Worm (Caenorhabditis elegans) whole organism, mixed stage, embryonic: ENCODE data around the gene Y43C5B.2.
A peak's percentile ranks its signal among the peaks of the same experiment; 100 is the strongest.

Experiments used
- M03D4.4 ChIP-seq: sonication (generic microtip); optimal IDR thresholded peaks from 2 replicates; lab custom pipeline; 2017; ENCODE audit warnings: mild to moderate bottlenecking, missing genetic modification characterization, missing compliant biosample characterization
- bed-3 ChIP-seq: fragments of 200-800 bp; sonication (Bioruptor generic); optimal IDR thresholded peaks from 3 replicates; lab custom pipeline; 2018; ENCODE audit warnings: mild to moderate bottlenecking, missing genetic modification characterization, moderate library complexity, missing compliant biosample characterization
- blmp-1 ChIP-seq: fragments of 150-350 bp; optimal IDR thresholded peaks from 2 replicates; lab custom pipeline; 2014; ENCODE audit warnings: missing biosample characterization, missing genetic modification characterization
- ceh-39 ChIP-seq: fragments of 150-350 bp; optimal IDR thresholded peaks from 2 replicates; lab custom pipeline; 2014; ENCODE audit warnings: missing biosample characterization, missing genetic modification characterization
- ceh-43 ChIP-seq: fragments of 200-800 bp; sonication (Bioruptor generic); optimal IDR thresholded peaks from 2 replicates; lab custom pipeline; 2018; ENCODE audit warnings: mild to moderate bottlenecking, missing genetic modification characterization, moderate library complexity, missing compliant biosample characterization
- ceh-83 ChIP-seq: fragments of 200-800 bp; sonication (Bioruptor generic); optimal IDR thresholded peaks from 2 replicates; lab custom pipeline; 2018; ENCODE audit warnings: mild to moderate bottlenecking, missing genetic modification characterization, missing compliant biosample characterization
- ces-1 ChIP-seq: fragments of 150-350 bp; optimal IDR thresholded peaks from 2 replicates; lab custom pipeline; 2014; ENCODE audit warnings: missing biosample characterization, missing genetic modification reagents, missing genetic modification characterization
- drap-1 ChIP-seq: fragments of 200-800 bp; sonication (Bioruptor generic); optimal IDR thresholded peaks from 3 replicates; lab custom pipeline; 2018; ENCODE audit warnings: mild to moderate bottlenecking, missing genetic modification characterization, missing compliant biosample characterization
- elt-1 ChIP-seq: sonication (generic microtip); optimal IDR thresholded peaks from 2 replicates; lab custom pipeline; 2017; ENCODE audit warnings: missing genetic modification characterization, mild to moderate bottlenecking, missing compliant biosample characterization, antibody characterized with exemption, moderate library complexity, borderline replicate concordance; ENCODE audit not compliant: insufficient read depth
- elt-3 ChIP-seq: fragments of 150-350 bp; optimal IDR thresholded peaks from 2 replicates; lab custom pipeline; 2014; ENCODE audit warnings: missing biosample characterization, missing genetic modification characterization
- flh-1 ChIP-seq: fragments of 200-800 bp; sonication (Bioruptor generic); optimal IDR thresholded peaks from 2 replicates; lab custom pipeline; 2018; ENCODE audit warnings: mild to moderate bottlenecking, missing genetic modification characterization, moderate library complexity, missing compliant biosample characterization
- ham-2 ChIP-seq: fragments of 200-800 bp; sonication (Bioruptor generic); optimal IDR thresholded peaks from 2 replicates; lab custom pipeline; 2018; ENCODE audit warnings: mild to moderate bottlenecking, missing genetic modification characterization, missing compliant biosample characterization
- lin-13 ChIP-seq: fragments of 150-350 bp; optimal IDR thresholded peaks from 2 replicates; lab custom pipeline; 2014; ENCODE audit warnings: missing biosample characterization, missing genetic modification characterization
- lin-32 ChIP-seq: fragments of 200-800 bp; sonication (Bioruptor generic); optimal IDR thresholded peaks from 2 replicates; lab custom pipeline; 2018; ENCODE audit warnings: mild to moderate bottlenecking, missing genetic modification characterization, missing compliant biosample characterization
- lsy-2 ChIP-seq: fragments of 150-350 bp; optimal IDR thresholded peaks from 2 replicates; lab custom pipeline; 2014; ENCODE audit warnings: missing biosample characterization, missing genetic modification characterization
- mep-1 ChIP-seq: fragments of 150-350 bp; optimal IDR thresholded peaks from 2 replicates; lab custom pipeline; 2017; ENCODE audit warnings: missing biosample characterization, missing genetic modification reagents, missing genetic modification characterization, inconsistent platforms
- mls-2 ChIP-seq: sonication (generic microtip); optimal IDR thresholded peaks from 2 replicates; lab custom pipeline; 2016; ENCODE audit warnings: mild to moderate bottlenecking, missing genetic modification characterization, moderate library complexity, missing compliant biosample characterization
- nhr-12 ChIP-seq: fragments of 150-350 bp; optimal IDR thresholded peaks from 2 replicates; lab custom pipeline; 2014; ENCODE audit warnings: missing biosample characterization, missing genetic modification characterization
- nhr-237 ChIP-seq: fragments of 150-350 bp; optimal IDR thresholded peaks from 2 replicates; lab custom pipeline; 2014; ENCODE audit warnings: missing biosample characterization, missing genetic modification characterization
- nhr-28 ChIP-seq: fragments of 150-350 bp; optimal IDR thresholded peaks from 2 replicates; lab custom pipeline; 2014; ENCODE audit warnings: missing biosample characterization, missing genetic modification characterization
- nhr-76 ChIP-seq: sonication (generic microtip); optimal IDR thresholded peaks from 2 replicates; lab custom pipeline; 2017; ENCODE audit warnings: missing biosample characterization, missing genetic modification characterization
- snpc-4 ChIP-seq: fragments of 150-350 bp; optimal IDR thresholded peaks from 2 replicates; lab custom pipeline; 2014; ENCODE audit warnings: missing biosample characterization, missing genetic modification characterization
- sptf-1 ChIP-seq: sonication (generic microtip); optimal IDR thresholded peaks from 2 replicates; lab custom pipeline; 2017; ENCODE audit warnings: mild to moderate bottlenecking, missing genetic modification characterization, moderate library complexity, missing compliant biosample characterization
- tbx-8 ChIP-seq: fragments of 200-800 bp; sonication (Bioruptor generic); optimal IDR thresholded peaks from 2 replicates; lab custom pipeline; 2018; ENCODE audit warnings: mild to moderate bottlenecking, missing genetic modification characterization, moderate library complexity, missing compliant biosample characterization
- unc-120 ChIP-seq: sonication (generic microtip); optimal IDR thresholded peaks from 2 replicates; lab custom pipeline; 2017; ENCODE audit warnings: missing genetic modification characterization, missing compliant biosample characterization; ENCODE audit not compliant: poor library complexity, severe bottlenecking
- unc-39 ChIP-seq: fragments of 150-350 bp; optimal IDR thresholded peaks from 2 replicates; lab custom pipeline; 2014; ENCODE audit warnings: missing biosample characterization, missing genetic modification characterization
- unc-62 ChIP-seq: fragments of 150-350 bp; optimal IDR thresholded peaks from 2 replicates; lab custom pipeline; 2014; ENCODE audit warnings: missing biosample characterization, missing genetic modification reagents, missing genetic modification characterization
- zip-8 ChIP-seq: fragments of 150-350 bp; optimal IDR thresholded peaks from 2 replicates; lab custom pipeline; 2014; ENCODE audit warnings: missing biosample characterization, missing genetic modification characterization
- ztf-11 ChIP-seq: fragments of 150-350 bp; optimal IDR thresholded peaks from 2 replicates; lab custom pipeline; 2014; ENCODE audit warnings: missing biosample characterization, missing genetic modification characterization

Y43C5B.2 gene

DNA sequence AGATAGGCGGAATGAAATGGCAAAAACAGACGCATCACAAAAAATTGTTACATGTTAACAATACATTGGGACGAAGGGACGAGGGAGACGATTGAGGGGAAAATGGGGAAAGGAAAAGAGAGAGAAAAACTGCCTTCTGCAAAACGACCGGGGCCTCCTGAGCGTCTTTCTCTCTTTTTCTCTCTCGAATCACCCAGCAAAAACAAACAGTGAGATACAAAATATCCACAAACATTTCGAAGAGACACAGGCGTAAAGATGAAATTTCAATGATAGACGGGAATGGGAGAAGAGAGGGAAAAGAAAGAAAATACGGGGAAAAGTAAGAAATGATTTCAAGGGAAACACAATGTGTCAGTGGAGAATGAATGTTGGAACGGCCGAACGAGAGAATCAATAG, 6.2 kb downstream of the Y43C5B.2 start (continued):
- TF ChIP-seq nhr-28 (tag; lab: Kevin White, UChicago) = no peak

DNA sequence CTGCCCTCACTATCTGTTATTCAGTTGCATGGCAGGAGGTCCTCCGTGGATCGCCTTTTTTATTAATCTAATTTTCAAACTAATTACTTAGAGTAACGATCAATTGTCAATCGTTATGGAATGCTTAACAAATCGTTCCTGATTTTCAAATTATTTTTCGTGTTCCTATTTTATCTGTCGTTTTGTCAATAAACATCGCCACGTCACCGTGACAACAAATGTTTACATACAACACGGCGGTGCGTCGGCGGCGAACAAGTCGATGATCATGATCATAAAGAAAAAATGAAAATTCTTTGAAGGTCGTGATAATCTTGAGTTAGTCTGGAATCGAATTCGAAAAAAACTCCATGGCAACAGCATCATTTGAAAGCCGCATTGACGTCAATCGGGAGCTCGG, 6.7 kb downstream of the Y43C5B.2 start:
- TF ChIP-seq lsy-2 (tag; lab: Kevin White, UChicago) = no peak
- TF ChIP-seq blmp-1 (tag; lab: Kevin White, UChicago) = no peak
- no peak for TF ChIP-seq elt-1
- no peak for TF ChIP-seq nhr-12
- no peak for TF ChIP-seq bed-3 (GFP tag; lab: Kevin White, UChicago)
- no peak for TF ChIP-seq mls-2 (tag; lab: Kevin White, UChicago)
- no peak for TF ChIP-seq ceh-39 (tag; lab: Kevin White, UChicago)
- TF ChIP-seq lin-32 (GFP tag; lab: Kevin White, UChicago) = no peak
- no peak for TF ChIP-seq ces-1 (GFP tag; lab: Kevin White, UChicago)
- TF ChIP-seq unc-120 (tag; lab: Kevin White, UChicago) = no peak
- no peak for TF ChIP-seq lin-13 (tag; lab: Kevin White, UChicago)
- no peak for TF ChIP-seq snpc-4 (tag; lab: Kevin White, UChicago)
- TF ChIP-seq M03D4.4 (tag; lab: Kevin White, UChicago) = no peak
- no peak for TF ChIP-seq drap-1 (GFP tag; lab: Kevin White, UChicago)
- TF ChIP-seq elt-3 (tag; lab: Kevin White, UChicago) = no peak
- TF ChIP-seq tbx-8 (GFP tag; lab: Kevin White, UChicago) = no peak
- TF ChIP-seq flh-1 = no peak
- no peak for TF ChIP-seq nhr-237

DNA sequence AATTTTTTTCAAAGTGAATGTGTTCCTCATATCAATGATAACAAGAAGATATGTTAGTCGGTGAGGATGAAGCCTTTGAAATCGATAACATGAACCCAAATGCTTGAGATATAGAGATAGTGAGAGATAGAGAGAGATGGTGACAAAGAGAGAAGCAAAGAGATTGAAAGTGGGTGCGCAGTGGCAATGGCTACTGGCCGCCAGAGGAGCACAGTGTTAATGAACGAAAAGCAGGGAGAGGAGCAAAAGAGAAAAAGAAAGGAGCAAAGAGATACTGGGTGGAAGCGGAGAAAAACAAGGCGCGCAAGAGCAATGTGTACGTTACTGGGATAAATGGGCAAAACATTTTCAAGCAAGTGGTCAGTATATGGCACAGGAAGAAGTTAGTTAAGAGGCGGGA, 7.5 kb downstream of the Y43C5B.2 start:
- TF ChIP-seq mep-1 (tag; lab: Kevin White, UChicago) (peak; percentile 22), lin-13 (tag; lab: Kevin White, UChicago) (no peak), ceh-43 (no peak), unc-120 (tag; lab: Kevin White, UChicago) (peak; percentile 43), elt-3 (tag; lab: Kevin White, UChicago) (no peak), zip-8 (no peak), ces-1 (GFP tag; lab: Kevin White, UChicago) (peak; percentile 40), nhr-237 (no peak)

DNA sequence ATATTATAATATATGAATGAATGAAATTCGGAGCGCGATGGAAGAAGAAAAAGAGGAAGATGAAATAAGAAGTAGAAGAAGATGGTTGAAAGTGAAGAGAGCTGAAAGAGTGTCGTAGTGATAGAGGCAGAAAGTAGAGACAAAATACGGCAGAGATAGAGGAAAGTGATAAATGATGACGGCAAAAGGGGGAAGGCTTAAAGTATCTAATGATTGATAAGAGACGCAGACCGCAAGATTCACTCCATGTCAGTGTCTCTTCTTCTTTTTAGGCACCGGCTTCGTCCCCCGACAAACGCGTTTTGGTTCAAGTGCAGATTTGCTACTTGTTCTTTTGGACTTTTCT, 9.8 kb downstream of the Y43C5B.2 start:
- TF ChIP-seq unc-120 (tag; lab: Kevin White, UChicago) (peak; percentile 55), blmp-1 (tag; lab: Kevin White, UChicago) (peak; percentile 84), unc-62 (GFP tag; lab: Kevin White, UChicago) (peak; percentile 77), elt-3 (tag; lab: Kevin White, UChicago) (peak; percentile 55), sptf-1 (tag; lab: Kevin White, UChicago) (no peak), ham-2 (GFP tag; lab: Kevin White, UChicago) (peak; percentile 14), nhr-12 (no peak)

DNA sequence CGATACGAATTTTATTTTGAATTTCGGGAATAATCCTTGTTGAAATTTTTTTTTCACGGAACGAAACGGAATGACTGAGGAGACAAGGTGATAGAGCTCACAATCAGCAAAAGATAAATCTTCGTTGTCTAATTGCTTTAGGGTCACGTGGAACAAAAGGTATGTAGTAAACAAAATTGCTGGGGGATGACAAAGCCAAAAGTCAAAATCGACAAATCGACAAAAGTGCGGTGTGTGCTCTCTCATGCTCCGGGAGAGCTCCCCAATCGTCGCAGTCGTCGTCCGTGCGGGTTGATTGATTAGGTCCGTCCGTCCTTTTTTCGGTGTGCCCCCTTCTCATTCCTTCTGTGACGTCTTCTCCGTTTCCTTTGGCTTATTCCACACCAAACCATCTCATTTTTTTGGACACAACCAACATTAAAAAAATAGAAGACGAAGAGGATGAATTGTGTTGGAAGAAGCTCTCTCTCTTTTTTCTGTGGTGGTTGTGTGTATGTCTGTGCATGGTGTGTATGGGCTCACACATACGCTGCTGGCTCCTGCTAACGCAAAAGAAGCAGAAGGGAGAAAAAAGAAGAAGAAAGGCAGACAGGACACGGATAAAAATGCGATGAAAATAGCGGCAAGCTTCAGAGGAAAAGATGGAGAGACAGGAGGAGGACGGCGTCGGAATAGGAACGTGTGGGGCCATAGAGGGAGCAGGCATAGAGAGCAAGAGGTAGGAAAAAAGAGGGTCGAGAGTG, 10.4 kb downstream of the Y43C5B.2 start:
- TF ChIP-seq snpc-4 (tag; lab: Kevin White, UChicago) (no peak), ces-1 (GFP tag; lab: Kevin White, UChicago) (peak; percentile 14)

DNA sequence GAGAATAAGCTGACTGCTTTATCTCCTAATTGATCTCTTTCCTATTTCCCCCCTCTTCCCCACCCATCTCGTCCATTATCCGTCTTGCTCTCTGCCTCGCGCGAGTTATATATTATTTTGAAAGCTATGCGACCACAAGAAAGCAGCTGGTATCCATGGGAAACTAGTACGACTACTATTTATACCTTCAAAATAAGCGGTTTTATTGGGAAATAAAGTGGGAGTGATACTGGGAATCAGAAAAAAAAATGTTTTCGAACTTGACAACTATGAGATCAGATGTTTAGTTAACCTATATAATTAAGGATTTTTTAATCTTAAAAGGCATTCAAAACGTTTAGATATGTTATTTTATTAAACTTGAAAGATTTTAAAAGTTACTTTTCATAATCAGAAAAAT, 12.4 kb downstream of the Y43C5B.2 start:
- TF ChIP-seq flh-1 (no peak), mep-1 (tag; lab: Kevin White, UChicago) (no peak), tbx-8 (GFP tag; lab: Kevin White, UChicago) (no peak), ztf-11 (tag; lab: Kevin White, UChicago) (no peak), mls-2 (tag; lab: Kevin White, UChicago) (no peak), ces-1 (GFP tag; lab: Kevin White, UChicago) (no peak)
- TF ChIP-seq, all 35 proteins: peak for 0

DNA sequence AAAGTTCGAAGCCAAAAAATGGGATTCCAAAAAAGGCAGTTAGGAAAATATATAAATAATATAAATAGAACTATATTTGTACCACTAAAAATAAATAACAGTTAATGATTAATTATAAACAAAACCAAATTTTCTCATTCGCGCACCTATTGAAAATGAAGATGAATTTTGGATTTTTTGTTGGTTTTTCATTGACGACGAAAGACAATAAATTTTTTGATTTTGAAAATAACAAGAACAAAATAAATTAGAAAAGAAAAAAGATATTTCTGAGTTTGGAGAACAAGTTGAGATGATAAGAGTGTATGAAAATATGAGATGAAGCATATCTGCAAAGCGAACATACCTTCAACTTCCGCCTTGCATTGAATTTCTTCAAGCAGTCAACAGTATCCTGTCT, 14.9 kb downstream of the Y43C5B.2 start:
- TF ChIP-seq lin-32 (GFP tag; lab: Kevin White, UChicago) (no peak), ceh-83 (no peak), ztf-11 (tag; lab: Kevin White, UChicago) (no peak), unc-39 (no peak), sptf-1 (tag; lab: Kevin White, UChicago) (no peak), nhr-12 (no peak), tbx-8 (GFP tag; lab: Kevin White, UChicago) (no peak), nhr-76 (tag; lab: Kevin White, UChicago) (no peak)
